Worm (Caenorhabditis elegans) whole organism, mixed stage, embryonic: Measurements from ENCODE around the gene ced-8.
A peak's percentile ranks its signal among the peaks of the same experiment; 100 is the strongest.

ENCODE experiments used
- M03D4.4 ChIP-seq: sonication (generic microtip); optimal IDR thresholded peaks from 2 replicates; lab custom pipeline; 2017; ENCODE audit warnings: mild to moderate bottlenecking, missing genetic modification characterization, missing compliant biosample characterization
- bed-3 ChIP-seq: fragments of 200-800 bp; sonication (Bioruptor generic); optimal IDR thresholded peaks from 3 replicates; lab custom pipeline; 2018; ENCODE audit warnings: mild to moderate bottlenecking, missing genetic modification characterization, moderate library complexity, missing compliant biosample characterization
- blmp-1 ChIP-seq: fragments of 150-350 bp; optimal IDR thresholded peaks from 2 replicates; lab custom pipeline; 2014; ENCODE audit warnings: missing biosample characterization, missing genetic modification characterization
- ceh-39 ChIP-seq: fragments of 150-350 bp; optimal IDR thresholded peaks from 2 replicates; lab custom pipeline; 2014; ENCODE audit warnings: missing biosample characterization, missing genetic modification characterization
- ceh-43 ChIP-seq: fragments of 200-800 bp; sonication (Bioruptor generic); optimal IDR thresholded peaks from 2 replicates; lab custom pipeline; 2018; ENCODE audit warnings: mild to moderate bottlenecking, missing genetic modification characterization, moderate library complexity, missing compliant biosample characterization
- ceh-83 ChIP-seq: fragments of 200-800 bp; sonication (Bioruptor generic); optimal IDR thresholded peaks from 2 replicates; lab custom pipeline; 2018; ENCODE audit warnings: mild to moderate bottlenecking, missing genetic modification characterization, missing compliant biosample characterization
- ces-1 ChIP-seq: fragments of 150-350 bp; optimal IDR thresholded peaks from 2 replicates; lab custom pipeline; 2014; ENCODE audit warnings: missing biosample characterization, missing genetic modification reagents, missing genetic modification characterization
- cnd-1 ChIP-seq: fragments of 200-800 bp; sonication (Bioruptor generic); optimal IDR thresholded peaks from 2 replicates; lab custom pipeline; 2018; ENCODE audit warnings: mild to moderate bottlenecking, missing genetic modification characterization, missing compliant biosample characterization
- drap-1 ChIP-seq: fragments of 200-800 bp; sonication (Bioruptor generic); optimal IDR thresholded peaks from 3 replicates; lab custom pipeline; 2018; ENCODE audit warnings: mild to moderate bottlenecking, missing genetic modification characterization, missing compliant biosample characterization
- elt-1 ChIP-seq: sonication (generic microtip); optimal IDR thresholded peaks from 2 replicates; lab custom pipeline; 2017; ENCODE audit warnings: missing genetic modification characterization, mild to moderate bottlenecking, missing compliant biosample characterization, antibody characterized with exemption, moderate library complexity, borderline replicate concordance; ENCODE audit not compliant: insufficient read depth
- elt-3 ChIP-seq: fragments of 150-350 bp; optimal IDR thresholded peaks from 2 replicates; lab custom pipeline; 2014; ENCODE audit warnings: missing biosample characterization, missing genetic modification characterization
- flh-1 ChIP-seq: fragments of 200-800 bp; sonication (Bioruptor generic); optimal IDR thresholded peaks from 2 replicates; lab custom pipeline; 2018; ENCODE audit warnings: mild to moderate bottlenecking, missing genetic modification characterization, moderate library complexity, missing compliant biosample characterization
- ham-2 ChIP-seq: fragments of 200-800 bp; sonication (Bioruptor generic); optimal IDR thresholded peaks from 2 replicates; lab custom pipeline; 2018; ENCODE audit warnings: mild to moderate bottlenecking, missing genetic modification characterization, missing compliant biosample characterization
- hlh-1 ChIP-seq: fragments of 150-350 bp; optimal IDR thresholded peaks from 2 replicates; lab custom pipeline; 2014; ENCODE audit warnings: missing biosample characterization, missing genetic modification reagents, missing genetic modification characterization
- lin-13 ChIP-seq: fragments of 150-350 bp; optimal IDR thresholded peaks from 2 replicates; lab custom pipeline; 2014; ENCODE audit warnings: missing biosample characterization, missing genetic modification characterization
- lin-32 ChIP-seq: fragments of 200-800 bp; sonication (Bioruptor generic); optimal IDR thresholded peaks from 2 replicates; lab custom pipeline; 2018; ENCODE audit warnings: mild to moderate bottlenecking, missing genetic modification characterization, missing compliant biosample characterization
- lsy-2 ChIP-seq: fragments of 150-350 bp; optimal IDR thresholded peaks from 2 replicates; lab custom pipeline; 2014; ENCODE audit warnings: missing biosample characterization, missing genetic modification characterization
- mab-5 ChIP-seq: fragments of 150-350 bp; optimal IDR thresholded peaks from 2 replicates; lab custom pipeline; 2014; ENCODE audit warnings: missing biosample characterization, missing genetic modification characterization
- mep-1 ChIP-seq: fragments of 150-350 bp; optimal IDR thresholded peaks from 2 replicates; lab custom pipeline; 2017; ENCODE audit warnings: missing biosample characterization, missing genetic modification reagents, missing genetic modification characterization, inconsistent platforms
- mls-2 ChIP-seq: sonication (generic microtip); optimal IDR thresholded peaks from 2 replicates; lab custom pipeline; 2016; ENCODE audit warnings: mild to moderate bottlenecking, missing genetic modification characterization, moderate library complexity, missing compliant biosample characterization
- nhr-12 ChIP-seq: fragments of 150-350 bp; optimal IDR thresholded peaks from 2 replicates; lab custom pipeline; 2014; ENCODE audit warnings: missing biosample characterization, missing genetic modification characterization
- nhr-2 ChIP-seq: fragments of 150-350 bp; optimal IDR thresholded peaks from 2 replicates; lab custom pipeline; 2014; ENCODE audit warnings: missing biosample characterization, missing genetic modification characterization
- nhr-237 ChIP-seq: fragments of 150-350 bp; optimal IDR thresholded peaks from 2 replicates; lab custom pipeline; 2014; ENCODE audit warnings: missing biosample characterization, missing genetic modification characterization
- nhr-28 ChIP-seq: fragments of 150-350 bp; optimal IDR thresholded peaks from 2 replicates; lab custom pipeline; 2014; ENCODE audit warnings: missing biosample characterization, missing genetic modification characterization
- nhr-76 ChIP-seq: sonication (generic microtip); optimal IDR thresholded peaks from 2 replicates; lab custom pipeline; 2017; ENCODE audit warnings: missing biosample characterization, missing genetic modification characterization
- pha-4 ChIP-seq: fragments of 150-350 bp; optimal IDR thresholded peaks from 2 replicates; lab custom pipeline; 2018; ENCODE audit warnings: missing biosample characterization, missing genetic modification reagents, missing genetic modification characterization
- sem-2 ChIP-seq: fragments of 200-800 bp; sonication (Bioruptor generic); optimal IDR thresholded peaks from 2 replicates; lab custom pipeline; 2018; ENCODE audit warnings: mild to moderate bottlenecking, missing genetic modification characterization, missing compliant biosample characterization
- snpc-4 ChIP-seq: fragments of 150-350 bp; optimal IDR thresholded peaks from 2 replicates; lab custom pipeline; 2014; ENCODE audit warnings: missing biosample characterization, missing genetic modification characterization
- sptf-1 ChIP-seq: sonication (generic microtip); optimal IDR thresholded peaks from 2 replicates; lab custom pipeline; 2017; ENCODE audit warnings: mild to moderate bottlenecking, missing genetic modification characterization, moderate library complexity, missing compliant biosample characterization
- tbx-8 ChIP-seq: fragments of 200-800 bp; sonication (Bioruptor generic); optimal IDR thresholded peaks from 2 replicates; lab custom pipeline; 2018; ENCODE audit warnings: mild to moderate bottlenecking, missing genetic modification characterization, moderate library complexity, missing compliant biosample characterization
- unc-120 ChIP-seq: sonication (generic microtip); optimal IDR thresholded peaks from 2 replicates; lab custom pipeline; 2017; ENCODE audit warnings: missing genetic modification characterization, missing compliant biosample characterization; ENCODE audit not compliant: poor library complexity, severe bottlenecking
- unc-39 ChIP-seq: fragments of 150-350 bp; optimal IDR thresholded peaks from 2 replicates; lab custom pipeline; 2014; ENCODE audit warnings: missing biosample characterization, missing genetic modification characterization
- unc-62 ChIP-seq: fragments of 150-350 bp; optimal IDR thresholded peaks from 2 replicates; lab custom pipeline; 2014; ENCODE audit warnings: missing biosample characterization, missing genetic modification reagents, missing genetic modification characterization
- zip-8 ChIP-seq: fragments of 150-350 bp; optimal IDR thresholded peaks from 2 replicates; lab custom pipeline; 2014; ENCODE audit warnings: missing biosample characterization, missing genetic modification characterization
- ztf-11 ChIP-seq: fragments of 150-350 bp; optimal IDR thresholded peaks from 2 replicates; lab custom pipeline; 2014; ENCODE audit warnings: missing biosample characterization, missing genetic modification characterization

The ced-8 gene

ce11 chrX:8404308-8405085, 12.2 kb downstream of the ced-8 start:
- TF ChIP-seq lin-13 (tag; lab: Kevin White, UChicago), result peak; percentile 59
- TF ChIP-seq mep-1 (tag; lab: Kevin White, UChicago), result peak; percentile 82
- peak; percentile 99 for TF ChIP-seq ham-2 (GFP tag; lab: Kevin White, UChicago)
- TF ChIP-seq ceh-83, result peak; percentile 97
- TF ChIP-seq tbx-8, result peak; percentile 95
- TF ChIP-seq nhr-237 (tag; lab: Kevin White, UChicago), result peak; percentile 89
- peak; percentile 98 for TF ChIP-seq sptf-1 (tag; lab: Kevin White, UChicago)
- no peak for TF ChIP-seq nhr-76 (tag; lab: Kevin White, UChicago)
- no peak for TF ChIP-seq blmp-1 (tag; lab: Kevin White, UChicago)
- TF ChIP-seq sem-2 (GFP tag; lab: Kevin White, UChicago), result peak; percentile 91
- TF ChIP-seq unc-62 (GFP tag; lab: Kevin White, UChicago), result peak; percentile 57
- peak; percentile 97 for TF ChIP-seq cnd-1 (tag; lab: Kevin White, UChicago)
- TF ChIP-seq ces-1 (GFP tag; lab: Kevin White, UChicago), result peak; percentile 85
- no peak for TF ChIP-seq elt-1 (tag; lab: Kevin White, UChicago)
- peak; percentile 98 for TF ChIP-seq drap-1 (GFP tag; lab: Kevin White, UChicago)
- TF ChIP-seq nhr-12, result peak; percentile 89
- TF ChIP-seq nhr-2 (tag; lab: Kevin White, UChicago), result no peak
- peak; percentile 36 for TF ChIP-seq elt-3 (tag; lab: Kevin White, UChicago)
- TF ChIP-seq mab-5 (tag; lab: Kevin White, UChicago), result peak; percentile 74
- peak; percentile 99 for TF ChIP-seq mls-2 (tag; lab: Kevin White, UChicago)
- TF ChIP-seq snpc-4 (tag; lab: Kevin White, UChicago), result no peak
- TF ChIP-seq nhr-28 (tag; lab: Kevin White, UChicago), result peak; percentile 57
- peak; percentile 94 for TF ChIP-seq ceh-43 (GFP tag; lab: Kevin White, UChicago)
- TF ChIP-seq lin-32 (GFP tag; lab: Kevin White, UChicago), result peak; percentile 94
- TF ChIP-seq ztf-11 (tag; lab: Kevin White, UChicago), result peak; percentile 73
- TF ChIP-seq flh-1 (GFP tag; lab: Kevin White, UChicago), result peak; percentile 89
- TF ChIP-seq pha-4, result peak; percentile 80
- TF ChIP-seq hlh-1 (tag; lab: Kevin White, UChicago), result peak; percentile 55
- peak; percentile 67 for TF ChIP-seq lsy-2 (tag; lab: Kevin White, UChicago)
- TF ChIP-seq M03D4.4 (tag; lab: Kevin White, UChicago), result peak; percentile 96
- TF ChIP-seq unc-39, result peak; percentile 79
- TF ChIP-seq ceh-39, result no peak
- TF ChIP-seq zip-8 (tag; lab: Kevin White, UChicago), result peak; percentile 45
- TF ChIP-seq unc-120, result peak; percentile 97
- TF ChIP-seq bed-3 (GFP tag; lab: Kevin White, UChicago), result peak; percentile 93

DNA sequence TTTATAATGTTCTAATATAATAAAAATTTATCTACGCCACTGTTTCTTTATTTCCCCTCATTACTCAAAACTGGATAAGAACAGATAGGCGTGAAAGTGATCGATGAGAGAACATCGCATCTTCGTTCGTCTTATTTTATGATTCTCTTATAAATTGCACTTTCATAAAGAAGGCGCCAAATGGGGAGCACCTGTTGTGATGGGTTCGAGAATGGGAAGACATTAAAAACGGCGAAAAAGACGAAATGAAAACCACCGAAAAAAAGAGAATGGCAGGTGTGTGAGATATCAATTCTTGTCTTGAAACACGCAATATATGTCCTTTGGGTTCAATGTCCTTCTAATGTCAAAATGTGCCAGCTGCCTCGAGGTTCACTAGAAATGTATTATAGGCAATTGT, 22.4 kb downstream of the ced-8 start:
- TF ChIP-seq hlh-1 (tag; lab: Kevin White, UChicago) (no peak), ces-1 (GFP tag; lab: Kevin White, UChicago) (no peak), ham-2 (GFP tag; lab: Kevin White, UChicago) (no peak), nhr-2 (tag; lab: Kevin White, UChicago) (no peak), nhr-28 (tag; lab: Kevin White, UChicago) (no peak), mep-1 (tag; lab: Kevin White, UChicago) (no peak), ceh-43 (GFP tag; lab: Kevin White, UChicago) (no peak), bed-3 (GFP tag; lab: Kevin White, UChicago) (no peak), elt-1 (tag; lab: Kevin White, UChicago) (no peak), sem-2 (GFP tag; lab: Kevin White, UChicago) (no peak), M03D4.4 (tag; lab: Kevin White, UChicago) (no peak), nhr-237 (tag; lab: Kevin White, UChicago) (no peak), drap-1 (GFP tag; lab: Kevin White, UChicago) (no peak), sptf-1 (tag; lab: Kevin White, UChicago) (no peak), nhr-76 (tag; lab: Kevin White, UChicago) (no peak), unc-39 (no peak), ceh-39 (no peak)
